Worm (Caenorhabditis elegans) whole organism, late embryonic: ENCODE results near the gene T16H12.9.

ENCODE experiments used
- F13H6.1 ChIP-seq: sonication (generic microtip); optimal IDR thresholded peaks from 2 replicates; lab custom pipeline; 2016; ENCODE audit warnings: missing genetic modification characterization, missing compliant biosample characterization
- K02D7.2 ChIP-seq: sonication (generic microtip); optimal IDR thresholded peaks from 2 replicates; lab custom pipeline; 2017; ENCODE audit warnings: mild to moderate bottlenecking, missing genetic modification characterization, missing compliant biosample characterization
- K09A11.1 ChIP-seq: sonication (generic microtip); optimal IDR thresholded peaks from 2 replicates; lab custom pipeline; 2017; ENCODE audit warnings: antibody characterized with exemption, mild to moderate bottlenecking, missing genetic modification characterization, missing compliant biosample characterization; ENCODE audit not compliant: insufficient read depth
- Y22D7AL.16 ChIP-seq: sonication (generic microtip); optimal IDR thresholded peaks from 2 replicates; lab custom pipeline; 2016; ENCODE audit warnings: missing genetic modification characterization, missing compliant biosample characterization
- ahr-1 ChIP-seq: sonication (generic microtip); optimal IDR thresholded peaks from 2 replicates; lab custom pipeline; 2016; ENCODE audit warnings: missing genetic modification characterization, missing compliant biosample characterization
- ceh-14 ChIP-seq: sonication (generic microtip); optimal IDR thresholded peaks from 2 replicates; lab custom pipeline; 2016; ENCODE audit warnings: missing genotype, missing genetic modification characterization, missing compliant biosample characterization
- ceh-19 ChIP-seq: fragments of 200-800 bp; sonication (Bioruptor generic); optimal IDR thresholded peaks from 2 replicates; lab custom pipeline; 2018; ENCODE audit warnings: mild to moderate bottlenecking, missing genetic modification characterization, missing compliant biosample characterization
- ceh-2 ChIP-seq: sonication (generic microtip); optimal IDR thresholded peaks from 2 replicates; lab custom pipeline; 2016; ENCODE audit warnings: missing genotype, missing genetic modification characterization, missing compliant biosample characterization
- ceh-30 ChIP-seq: fragments of 150-350 bp; optimal IDR thresholded peaks from 2 replicates; lab custom pipeline; 2014; ENCODE audit warnings: missing biosample characterization, missing genetic modification characterization
- ceh-48 ChIP-seq: sonication (generic microtip); optimal IDR thresholded peaks from 2 replicates; lab custom pipeline; 2016; ENCODE audit warnings: missing genetic modification characterization, inconsistent platforms, missing compliant biosample characterization
- che-1 ChIP-seq: sonication (generic microtip); optimal IDR thresholded peaks from 2 replicates; lab custom pipeline; 2016; ENCODE audit warnings: mild to moderate bottlenecking, missing genetic modification characterization, missing compliant biosample characterization
- dve-1 ChIP-seq: sonication (generic microtip); optimal IDR thresholded peaks from 2 replicates; lab custom pipeline; 2017; ENCODE audit warnings: antibody characterized with exemption, mild to moderate bottlenecking, missing genetic modification characterization, missing compliant biosample characterization
- elt-4 ChIP-seq: sonication (generic microtip); optimal IDR thresholded peaks from 2 replicates; lab custom pipeline; 2016; ENCODE audit warnings: missing genetic modification characterization, missing compliant biosample characterization
- ets-4 ChIP-seq: sonication (generic microtip); optimal IDR thresholded peaks from 2 replicates; lab custom pipeline; 2016; ENCODE audit warnings: missing genetic modification characterization, missing compliant biosample characterization
- eyg-1 ChIP-seq: sonication (generic microtip); optimal IDR thresholded peaks from 2 replicates; lab custom pipeline; 2016; ENCODE audit warnings: missing genotype, missing genetic modification characterization, missing compliant biosample characterization
- fax-1 ChIP-seq: sonication (generic microtip); optimal IDR thresholded peaks from 2 replicates; lab custom pipeline; 2016; ENCODE audit warnings: missing genotype, missing genetic modification characterization, missing compliant biosample characterization
- fkh-6 ChIP-seq: sonication (generic microtip); optimal IDR thresholded peaks from 2 replicates; lab custom pipeline; 2016; ENCODE audit warnings: missing genetic modification characterization, missing compliant biosample characterization
- gmeb-2 ChIP-seq: sonication (generic microtip); optimal IDR thresholded peaks from 2 replicates; lab custom pipeline; 2016; ENCODE audit warnings: missing genetic modification characterization, inconsistent platforms, missing compliant biosample characterization
- hlh-13 ChIP-seq: fragments of 200-800 bp; sonication (Bioruptor generic); optimal IDR thresholded peaks from 2 replicates; lab custom pipeline; 2018; ENCODE audit warnings: mild to moderate bottlenecking, missing genetic modification characterization, missing compliant biosample characterization
- hlh-15 ChIP-seq: sonication (generic microtip); optimal IDR thresholded peaks from 2 replicates; lab custom pipeline; 2016; ENCODE audit warnings: missing genetic modification characterization, missing compliant biosample characterization
- hlh-6 ChIP-seq: sonication (generic microtip); optimal IDR thresholded peaks from 2 replicates; lab custom pipeline; 2016; ENCODE audit warnings: missing genotype, missing genetic modification characterization, missing compliant biosample characterization
- hlh-8 ChIP-seq: sonication (generic microtip); optimal IDR thresholded peaks from 2 replicates; lab custom pipeline; 2016; ENCODE audit warnings: missing genotype, missing genetic modification characterization, missing compliant biosample characterization
- lim-6 ChIP-seq: sonication (generic microtip); optimal IDR thresholded peaks from 2 replicates; lab custom pipeline; 2016; ENCODE audit warnings: missing genetic modification characterization, missing compliant biosample characterization
- madf-2 ChIP-seq: sonication (generic microtip); optimal IDR thresholded peaks from 2 replicates; lab custom pipeline; 2017; ENCODE audit warnings: missing genetic modification characterization, missing compliant biosample characterization
- nhr-11 ChIP-seq: fragments of 150-350 bp; optimal IDR thresholded peaks from 2 replicates; lab custom pipeline; 2014; ENCODE audit warnings: missing biosample characterization, missing genetic modification characterization
- npax-4 ChIP-seq: sonication (generic microtip); optimal IDR thresholded peaks from 2 replicates; lab custom pipeline; 2016; ENCODE audit warnings: missing genetic modification characterization, missing compliant biosample characterization
- odd-2 ChIP-seq: sonication (generic microtip); optimal IDR thresholded peaks from 2 replicates; lab custom pipeline; 2017; ENCODE audit warnings: antibody characterized with exemption, mild to moderate bottlenecking, missing genetic modification characterization, missing compliant biosample characterization
- pat-9 ChIP-seq: fragments of 200-800 bp; sonication (Bioruptor generic); optimal IDR thresholded peaks from 2 replicates; lab custom pipeline; 2018; ENCODE audit warnings: mild to moderate bottlenecking, missing genetic modification characterization, moderate library complexity, missing compliant biosample characterization
- pqm-1 ChIP-seq: sonication (generic microtip); optimal IDR thresholded peaks from 2 replicates; lab custom pipeline; 2016; ENCODE audit warnings: missing genetic modification characterization, missing compliant biosample characterization
- ref-2 ChIP-seq: sonication (generic microtip); optimal IDR thresholded peaks from 2 replicates; lab custom pipeline; 2016; ENCODE audit warnings: missing genetic modification characterization, missing compliant biosample characterization
- sdc-2 ChIP-seq: sonication (generic microtip); optimal IDR thresholded peaks from 2 replicates; lab custom pipeline; 2016; ENCODE audit warnings: missing genotype, missing genetic modification characterization, missing compliant biosample characterization
- unc-3 ChIP-seq, 2 experiments: fragments of 200-800 bp in 1 of 2; sonication (Bioruptor generic) in 1 of 2; sonication (generic microtip) in 1 of 2; conservative IDR thresholded peaks in 1 of 2; optimal IDR thresholded peaks in 1 of 2; 2 replicates each; pipeline versions ENCODE4 v1.3.6 to Lab custom; 2016 to 2022; ENCODE audit warnings: missing compliant biosample characterization in 2 of 2, missing genetic modification characterization in 2 of 2, missing genetic modification reagents in 1 of 2
- unc-55 ChIP-seq: sonication (generic microtip); optimal IDR thresholded peaks from 2 replicates; lab custom pipeline; 2017; ENCODE audit warnings: missing biosample characterization, missing genetic modification reagents, missing genetic modification characterization
- unc-86 ChIP-seq: sonication (generic microtip); optimal IDR thresholded peaks from 2 replicates; lab custom pipeline; 2016; ENCODE audit warnings: missing genetic modification characterization, missing compliant biosample characterization
- zip-5 ChIP-seq: sonication (generic microtip); optimal IDR thresholded peaks from 2 replicates; lab custom pipeline; 2016; ENCODE audit warnings: missing genetic modification characterization, missing compliant biosample characterization
- ztf-16 ChIP-seq: sonication (generic microtip); optimal IDR thresholded peaks from 2 replicates; lab custom pipeline; 2017; ENCODE audit warnings: missing genetic modification characterization, missing compliant biosample characterization

T16H12.9 gene

DNA sequence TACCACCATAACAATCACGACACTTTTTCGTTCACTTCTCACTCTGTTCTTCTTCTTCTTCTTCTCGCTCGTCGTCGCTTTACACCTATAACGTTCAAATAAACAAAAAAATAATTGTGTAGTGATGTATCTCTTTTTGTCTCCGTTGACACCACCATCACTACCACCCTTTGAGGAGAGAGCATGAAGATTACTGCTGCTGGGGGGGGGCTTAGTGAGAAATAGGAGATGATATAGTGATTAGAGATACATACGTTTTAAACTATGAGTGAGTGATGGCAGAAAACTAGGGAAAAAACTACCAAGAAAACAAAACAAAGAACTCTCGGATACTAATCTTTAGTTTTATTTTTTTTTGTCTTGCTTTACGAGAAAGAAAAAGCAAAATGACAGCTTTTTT lies 17.3 kb downstream of the T16H12.9 start:
- TF ChIP-seq hlh-8 (tag; lab: Kevin White, UChicago) (no peak), gmeb-2 (tag; lab: Kevin White, UChicago) (no peak), unc-3 (GFP tag; conservative IDR thresholded peaks at IDR 0.05; lab: Robert Waterston, UW) (no peak), unc-3 (tag; optimal IDR thresholded peaks at IDR 0.05; lab: Kevin White, UChicago) (no peak), unc-86 (no peak), madf-2 (tag; lab: Kevin White, UChicago) (no peak), che-1 (tag; lab: Kevin White, UChicago) (no peak)

DNA sequence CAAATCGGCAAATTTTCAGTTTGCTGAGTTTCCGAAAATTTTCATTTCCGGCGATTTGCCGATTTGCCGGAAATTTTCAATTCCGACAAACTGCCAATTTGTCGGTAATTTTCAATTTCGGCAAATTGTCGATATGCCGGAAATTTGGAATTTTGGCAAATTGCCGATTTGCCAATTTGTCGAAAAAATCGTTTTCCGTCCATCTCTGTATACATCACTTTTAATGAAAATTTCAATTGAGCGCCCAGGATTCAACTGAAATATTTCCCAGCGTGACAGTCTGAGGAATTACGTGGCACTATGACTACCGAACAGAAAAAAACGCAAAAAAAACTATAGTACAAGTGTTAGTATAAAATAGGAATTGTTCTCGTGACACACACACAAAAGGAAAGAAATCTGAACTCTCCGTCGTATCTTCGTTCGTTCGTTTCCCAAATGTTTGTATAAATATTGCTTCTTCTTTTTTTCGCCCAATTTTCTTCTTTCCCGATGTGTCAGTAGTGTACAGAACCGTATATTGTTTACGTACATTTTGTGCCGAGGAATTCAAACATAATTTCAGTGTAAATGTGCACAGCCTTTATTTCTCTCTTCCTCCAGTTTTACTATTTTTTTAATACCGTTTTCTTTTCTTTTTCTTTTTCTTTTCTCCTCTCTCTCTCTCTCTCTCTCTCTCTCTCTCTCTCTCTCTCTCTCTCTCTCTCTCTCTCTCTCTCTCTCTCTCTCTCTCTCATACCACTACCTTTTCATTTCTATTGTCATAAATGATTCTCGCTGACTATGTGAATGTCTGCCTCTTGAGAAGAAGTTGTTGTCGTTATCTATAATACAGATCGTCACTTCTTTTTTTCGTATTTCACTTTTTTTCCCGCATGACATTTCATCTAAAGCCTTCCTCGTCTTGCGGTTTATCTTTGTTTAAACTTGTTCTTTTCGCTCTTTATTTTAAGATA lies 23.7 kb downstream of the T16H12.9 start:
- TF ChIP-seq pqm-1 (no peak), ztf-16 (no peak), dve-1 (tag; lab: Kevin White, UChicago) (peak; percentile 15), nhr-11 (tag; lab: Kevin White, UChicago) (no peak)

DNA sequence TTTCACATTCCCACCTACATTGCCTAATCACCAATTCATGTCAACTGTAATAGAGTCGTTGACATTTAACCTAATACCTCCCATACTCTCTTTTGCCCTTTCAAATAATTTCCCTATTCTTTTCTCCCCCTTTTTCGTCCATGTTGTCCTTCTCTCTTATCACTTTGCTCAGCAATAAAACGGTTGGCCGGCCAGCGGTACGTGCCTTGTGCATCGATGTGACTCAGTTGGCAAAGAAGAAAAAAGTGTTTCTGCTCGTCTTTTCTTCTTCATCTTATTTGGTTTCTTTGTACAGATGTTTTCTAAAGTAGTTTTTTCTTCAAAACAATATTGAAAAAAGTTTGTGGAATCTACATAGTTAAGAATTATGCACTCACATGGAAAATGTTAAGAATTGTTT lies 25.4 kb downstream of the T16H12.9 start:
- no peak for TF ChIP-seq pat-9 (tag; lab: Kevin White, UChicago)
- TF ChIP-seq ceh-48 (tag; lab: Kevin White, UChicago): no peak
- TF ChIP-seq unc-3 (GFP tag; conservative IDR thresholded peaks at IDR 0.05; lab: Robert Waterston, UW): no peak
- no peak for TF ChIP-seq unc-3 (tag; optimal IDR thresholded peaks at IDR 0.05; lab: Kevin White, UChicago)
- no peak for TF ChIP-seq ceh-2 (tag; lab: Kevin White, UChicago)
- TF ChIP-seq ahr-1 (tag; lab: Kevin White, UChicago): no peak
- TF ChIP-seq eyg-1: no peak
- TF ChIP-seq hlh-13 (GFP tag; lab: Kevin White, UChicago): no peak
- TF ChIP-seq ceh-19: no peak
- TF ChIP-seq dve-1 (tag; lab: Kevin White, UChicago): no peak
- TF ChIP-seq ets-4 (tag; lab: Kevin White, UChicago): no peak
- TF ChIP-seq npax-4 (tag; lab: Kevin White, UChicago): no peak
- TF ChIP-seq elt-4: no peak
- no peak for TF ChIP-seq nhr-11 (tag; lab: Kevin White, UChicago)
- TF ChIP-seq che-1 (tag; lab: Kevin White, UChicago): no peak
- TF ChIP-seq ref-2 (tag; lab: Kevin White, UChicago): no peak

DNA sequence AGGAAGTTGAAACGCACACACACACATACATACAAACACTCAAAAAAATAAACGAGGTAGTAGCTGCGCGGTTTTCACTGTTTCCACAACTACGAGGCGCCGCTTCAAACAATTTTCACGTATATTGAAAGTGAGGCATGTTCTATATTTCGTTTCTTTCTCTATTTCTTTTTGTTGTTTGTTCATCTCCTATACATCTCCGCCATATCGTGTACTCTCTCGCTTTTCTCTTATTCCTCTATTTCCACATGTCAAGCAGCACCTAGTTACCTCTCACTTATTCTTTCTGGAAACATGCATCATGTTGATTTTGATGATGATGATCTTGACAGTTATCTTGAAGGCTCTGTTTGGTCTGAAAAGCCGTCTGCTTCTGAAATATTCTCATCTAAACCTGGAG lies 27.7 kb downstream of the T16H12.9 start, which contains the start of gene ZK1128.7:
TSS of gene ZK1128.7 (plus strand) at position 229 of the 400 bp plus-strand sequence.
- TF ChIP-seq K09A11.1 (tag; lab: Kevin White, UChicago): no peak
- peak; percentile 9 for TF ChIP-seq unc-55 (GFP tag; lab: Kevin White, UChicago)
- no peak for TF ChIP-seq K02D7.2
- no peak for TF ChIP-seq fkh-6

DNA sequence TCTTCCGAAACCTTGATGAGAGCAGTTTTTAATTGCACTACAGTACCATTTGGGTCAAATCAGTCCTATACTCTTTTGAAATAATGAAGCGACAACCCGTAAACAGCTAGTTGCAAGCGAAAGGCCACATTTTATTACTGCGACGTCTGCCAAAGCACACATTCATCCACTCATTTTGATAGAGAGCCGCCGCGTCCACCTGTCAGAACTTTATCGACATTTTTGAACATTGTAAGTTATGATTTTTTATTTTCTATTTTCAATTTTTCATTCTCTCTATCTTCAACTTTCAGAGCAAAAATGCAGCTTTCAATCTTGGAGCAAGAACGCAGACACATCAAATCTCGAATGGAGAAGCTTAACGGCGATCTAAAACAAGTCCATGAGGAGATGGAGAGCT lies 31.6 kb downstream of the T16H12.9 start, which contains the start of gene K08E5.6:
TSS of gene K08E5.6 (plus strand) at position 301 of the 400 bp plus-strand sequence.
- TF ChIP-seq sdc-2 (tag; lab: Kevin White, UChicago) (no peak), ahr-1 (tag; lab: Kevin White, UChicago) (no peak), che-1 (tag; lab: Kevin White, UChicago) (no peak), gmeb-2 (tag; lab: Kevin White, UChicago) (no peak), dve-1 (tag; lab: Kevin White, UChicago) (no peak), Y22D7AL.16 (tag; lab: Kevin White, UChicago) (no peak), fax-1 (no peak), ceh-14 (tag; lab: Kevin White, UChicago) (no peak), ceh-30 (tag; lab: Kevin White, UChicago) (no peak), lim-6 (tag; lab: Kevin White, UChicago) (no peak), hlh-6 (tag; lab: Kevin White, UChicago) (no peak), F13H6.1 (tag; lab: Kevin White, UChicago) (no peak), odd-2 (tag; lab: Kevin White, UChicago) (no peak), zip-5 (tag; lab: Kevin White, UChicago) (no peak), hlh-15 (tag; lab: Kevin White, UChicago) (no peak), npax-4 (tag; lab: Kevin White, UChicago) (no peak), ceh-19 (no peak), unc-86 (no peak)
